Worm (Caenorhabditis elegans): ENCODE results near the gene ZK262.19.

ZK262.19 gene

DNA sequence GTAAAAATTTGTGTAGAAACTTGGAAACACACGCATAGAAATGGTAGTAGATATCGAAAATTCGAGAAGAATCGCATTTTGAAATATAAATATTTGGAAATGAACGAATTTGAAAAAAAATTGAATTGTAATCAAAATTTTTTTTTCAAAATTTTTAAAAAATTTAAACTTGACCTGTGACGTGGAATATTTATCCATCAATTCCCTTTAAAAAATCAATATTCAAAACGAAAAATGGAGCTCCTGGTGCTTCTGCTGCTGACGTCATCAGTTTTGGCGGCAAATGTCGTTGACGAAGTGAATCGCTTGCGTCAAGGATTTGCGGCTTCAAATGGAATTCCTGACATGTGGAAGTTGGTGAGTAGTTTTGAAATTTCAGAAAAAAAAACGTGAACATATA is 36.4 kb downstream of the ZK262.19 start, which contains the start of the genes Y51A2B.4 and Y51A2B.5:
Y51A2B.4 (minus strand) TSS at position 101 of the 400 bp plus-strand sequence.
Y51A2B.5 (plus strand) TSS at position 232 of the 400 bp plus-strand sequence.
- TF ChIP-seq dsc-1 (tag; optimal IDR thresholded peaks at IDR 0.05) (no peak), pqm-1 (tag; optimal IDR thresholded peaks at IDR 0.05) (no peak), elt-3 (tag; optimal IDR thresholded peaks at IDR 0.05) (no peak), lin-14 (GFP tag; optimal IDR thresholded peaks at IDR 0.05) (no peak), nhr-11 (tag; optimal IDR thresholded peaks at IDR 0.05) (no peak), unc-130 (tag; optimal IDR thresholded peaks at IDR 0.05) (no peak), lsy-2 (tag; optimal IDR thresholded peaks at IDR 0.05) (no peak), ceh-63 (GFP tag; optimal IDR thresholded peaks at IDR 0.05) (no peak), efl-1 (optimal IDR thresholded peaks at IDR 0.05) (no peak), efl-1 (GFP tag; optimal IDR thresholded peaks at IDR 0.05 in 1 of 2) (no peak), fos-1 (tag; optimal IDR thresholded peaks at IDR 0.05) (no peak), fkh-8 (tag; optimal IDR thresholded peaks at IDR 0.05) (no peak), ces-1 (GFP tag; optimal IDR thresholded peaks at IDR 0.05) (no peak), ceh-8 (GFP tag; optimal IDR thresholded peaks at IDR 0.05) (no peak), sptf-1 (tag; optimal IDR thresholded peaks at IDR 0.05) (no peak), zag-1 (tag; optimal IDR thresholded peaks at IDR 0.05) (no peak), pax-3 (tag; optimal IDR thresholded peaks at IDR 0.05) (no peak)

DNA sequence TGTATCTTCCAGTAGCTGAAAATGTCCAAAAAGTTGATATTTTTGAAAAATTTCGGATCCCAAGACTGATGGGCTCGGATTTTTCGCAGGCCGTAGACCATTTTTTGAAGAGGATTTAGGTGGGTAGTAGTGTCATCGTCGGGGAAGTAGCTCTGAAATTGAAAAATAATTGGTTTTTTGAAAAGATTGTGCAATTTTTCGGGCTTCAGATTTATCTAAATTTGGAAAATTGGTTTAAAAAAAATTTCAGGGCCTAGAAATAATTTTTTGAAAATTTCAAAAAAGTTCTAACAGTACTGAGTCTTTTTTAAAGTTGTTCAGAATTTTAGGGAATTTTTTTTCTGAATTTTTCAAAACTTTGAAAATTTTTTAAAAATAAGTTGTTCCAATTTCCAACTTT is 42.9 kb downstream of the ZK262.19 start, which contains the start of gene nhr-288:
nhr-288 (minus strand) TSS at position 101 of the 400 bp plus-strand sequence.
- TF ChIP-seq nhr-47 (tag; optimal IDR thresholded peaks at IDR 0.05) (no peak), elt-3 (tag; optimal IDR thresholded peaks at IDR 0.05) (no peak), vab-15 (tag; optimal IDR thresholded peaks at IDR 0.05) (no peak), sup-37 (GFP tag; optimal IDR thresholded peaks at IDR 0.05) (no peak), jun-1 (tag; optimal IDR thresholded peaks at IDR 0.05) (no peak), nhr-20 (tag; optimal IDR thresholded peaks at IDR 0.05) (no peak), nhr-85 (tag) (no peak), hlh-17 (GFP tag; optimal IDR thresholded peaks at IDR 0.05; ENCODE audit: borderline replicate concordance) (no peak), aha-1 (tag; optimal IDR thresholded peaks at IDR 0.05) (no peak), dsc-1 (tag; optimal IDR thresholded peaks at IDR 0.05) (no peak), sox-4 (tag; optimal IDR thresholded peaks at IDR 0.05) (no peak), ztf-11 (tag; optimal IDR thresholded peaks at IDR 0.05) (no peak), ceh-88 (GFP tag; IDR thresholded peaks at IDR 0.05) (no peak), lin-35 (GFP tag; optimal IDR thresholded peaks at IDR 0.05) (no peak), C16A3.4 (tag; optimal IDR thresholded peaks at IDR 0.05) (no peak)

DNA sequence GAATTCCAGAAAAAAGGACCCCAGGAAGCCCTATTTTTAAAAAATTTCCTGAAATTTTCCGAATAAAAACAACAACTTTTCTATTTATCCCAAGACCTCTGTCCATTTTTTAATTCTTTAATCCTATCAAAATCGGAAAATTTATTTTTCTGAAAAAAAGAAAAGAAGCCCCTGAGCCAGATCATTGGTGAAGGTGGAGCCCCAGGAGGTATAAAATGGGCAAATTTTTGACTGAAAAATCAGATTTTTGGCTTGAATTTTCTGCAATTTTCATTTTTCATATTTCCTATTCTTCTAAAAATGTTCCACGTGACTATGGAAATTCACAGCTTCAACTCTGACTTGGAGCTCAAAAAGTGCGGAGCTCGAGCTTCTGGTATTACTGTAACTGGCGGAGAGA is 46.6 kb downstream of the ZK262.19 start, which contains the start of gene Y51A2B.8:
Y51A2B.8 (plus strand) TSS at position 301 of the 400 bp plus-strand sequence.
- TF ChIP-seq jun-1 (tag; optimal IDR thresholded peaks at IDR 0.05), result no peak
- no peak for TF ChIP-seq lir-3 (tag; optimal IDR thresholded peaks at IDR 0.05; ENCODE audit: poor library complexity)
- no peak for TF ChIP-seq mef-2 (tag; optimal IDR thresholded peaks at IDR 0.05)
- no peak for TF ChIP-seq sox-4 (tag; optimal IDR thresholded peaks at IDR 0.05)
- TF ChIP-seq C04F5.9 (tag; optimal IDR thresholded peaks at IDR 0.05), result no peak
- TF ChIP-seq egl-27 (tag; optimal IDR thresholded peaks at IDR 0.05), result no peak
- TF ChIP-seq pqm-1 (tag; optimal IDR thresholded peaks at IDR 0.05), result no peak
- TF ChIP-seq elt-2 (tag; optimal IDR thresholded peaks at IDR 0.05), result no peak
- no peak for TF ChIP-seq irx-1 (tag; optimal IDR thresholded peaks at IDR 0.05)
- no peak for TF ChIP-seq unc-86 (tag; optimal IDR thresholded peaks at IDR 0.05)
- TF ChIP-seq zag-1 (tag; optimal IDR thresholded peaks at IDR 0.05), result no peak
- no peak for TF ChIP-seq nhr-20 (tag; optimal IDR thresholded peaks at IDR 0.05)
- no peak for TF ChIP-seq nhr-11 (tag; optimal IDR thresholded peaks at IDR 0.05)
- no peak for TF ChIP-seq nhr-19 (GFP tag; conservative IDR thresholded peaks at IDR 0.05)
- TF ChIP-seq lin-39 (tag; optimal IDR thresholded peaks at IDR 0.05), result no peak
- TF ChIP-seq nhr-77 (tag; optimal IDR thresholded peaks at IDR 0.05), result no peak
- no peak for TF ChIP-seq dsc-1 (tag; optimal IDR thresholded peaks at IDR 0.05)

Data from whole organism, L1 larva.